Fruit fly (Drosophila melanogaster): ENCODE results near the gene CG2202.

CG2202 gene

dm6 chrX:10841717-10842255 lies 6.8 kb upstream of the CG2202 start, which contains the start of gene CG15209:
Gene CG15209, plus strand, starts transcription at chrX:10842205.
- TF ChIP-seq ttk (optimal IDR thresholded peaks at IDR 0.05) (no peak), h (optimal IDR thresholded peaks at IDR 0.05) (no peak), psq (optimal IDR thresholded peaks at IDR 0.05) (no peak), Sin3A (optimal IDR thresholded peaks at IDR 0.05) (no peak), insv (optimal IDR thresholded peaks at IDR 0.05) (no peak), Myc (optimal IDR thresholded peaks at IDR 0.05) (no peak)

dm6 chrX:10844807-10845206 lies 3.8 kb upstream of the CG2202 start, which contains the start of gene CG32669:
Gene CG32669, minus strand, starts transcription at chrX:10845081.
- no peak for TF ChIP-seq ttk (optimal IDR thresholded peaks at IDR 0.05)
- no peak for TF ChIP-seq h (optimal IDR thresholded peaks at IDR 0.05)
- no peak for TF ChIP-seq Sin3A (optimal IDR thresholded peaks at IDR 0.05)
- no peak for TF ChIP-seq psq (optimal IDR thresholded peaks at IDR 0.05)
- no peak for TF ChIP-seq Myc (optimal IDR thresholded peaks at IDR 0.05)
- no peak for TF ChIP-seq insv (optimal IDR thresholded peaks at IDR 0.05)

dm6 chrX:10845256-10845655 lies 3.3 kb upstream of the CG2202 start:
- TF ChIP-seq psq (optimal IDR thresholded peaks at IDR 0.05) (no peak), ttk (optimal IDR thresholded peaks at IDR 0.05) (no peak), insv (optimal IDR thresholded peaks at IDR 0.05) (no peak), h (optimal IDR thresholded peaks at IDR 0.05) (no peak), Myc (optimal IDR thresholded peaks at IDR 0.05) (no peak), Sin3A (optimal IDR thresholded peaks at IDR 0.05) (no peak)

- no peak for TF ChIP-seq Myc (optimal IDR thresholded peaks at IDR 0.05)
- TF ChIP-seq ttk (optimal IDR thresholded peaks at IDR 0.05): no peak
- no peak for TF ChIP-seq Sin3A (optimal IDR thresholded peaks at IDR 0.05)
- no peak for TF ChIP-seq insv (optimal IDR thresholded peaks at IDR 0.05)
- no peak for TF ChIP-seq h (optimal IDR thresholded peaks at IDR 0.05)
- TF ChIP-seq psq (optimal IDR thresholded peaks at IDR 0.05): no peak
These were observed 1.6 kb upstream of the CG2202 start, which contains the start of gene sbr for dm6 chrX:10846972-10847435. Gene sbr, minus strand, starts transcription at chrX:10847092.

dm6 chrX:10847436-10847446 lies 1.3 kb upstream of the CG2202 start, which contains the start of gene Pgls:
Gene Pgls, plus strand, starts transcription at chrX:10847438.
- TF ChIP-seq insv (optimal IDR thresholded peaks at IDR 0.05) (no peak), Myc (optimal IDR thresholded peaks at IDR 0.05) (no peak), Sin3A (optimal IDR thresholded peaks at IDR 0.05) (no peak), psq (optimal IDR thresholded peaks at IDR 0.05) (no peak)

dm6 chrX:10847447-10847846 lies 1.1 kb upstream of the CG2202 start:
- no peak for TF ChIP-seq Sin3A (optimal IDR thresholded peaks at IDR 0.05)
- TF ChIP-seq ttk (optimal IDR thresholded peaks at IDR 0.05): no peak
- TF ChIP-seq insv (optimal IDR thresholded peaks at IDR 0.05): no peak
- TF ChIP-seq Myc (optimal IDR thresholded peaks at IDR 0.05): no peak
- TF ChIP-seq h (optimal IDR thresholded peaks at IDR 0.05): no peak
- no peak for TF ChIP-seq psq (optimal IDR thresholded peaks at IDR 0.05)

dm6 chrX:10854686-10855085 lies 6.1 kb downstream of the CG2202 start, which contains the start of gene feo:
Gene feo, minus strand, starts transcription at chrX:10854869.
- TF ChIP-seq Myc (optimal IDR thresholded peaks at IDR 0.05) (no peak), ttk (optimal IDR thresholded peaks at IDR 0.05) (no peak), h (optimal IDR thresholded peaks at IDR 0.05) (no peak), insv (optimal IDR thresholded peaks at IDR 0.05) (no peak), psq (optimal IDR thresholded peaks at IDR 0.05) (no peak), Sin3A (optimal IDR thresholded peaks at IDR 0.05) (no peak)

- no peak for TF ChIP-seq psq (optimal IDR thresholded peaks at IDR 0.05)
- no peak for TF ChIP-seq h (optimal IDR thresholded peaks at IDR 0.05)
- no peak for TF ChIP-seq Sin3A (optimal IDR thresholded peaks at IDR 0.05)
- TF ChIP-seq insv (optimal IDR thresholded peaks at IDR 0.05): no peak
- no peak for TF ChIP-seq ttk (optimal IDR thresholded peaks at IDR 0.05)
- TF ChIP-seq Myc (optimal IDR thresholded peaks at IDR 0.05): no peak
These were observed 8.8 kb downstream of the CG2202 start, which contains the start of the genes sofe and CG2186 for dm6 chrX:10857376-10857775. Gene sofe, minus strand, starts transcription at chrX:10857413. Gene CG2186, plus strand, starts transcription at chrX:10857655.

- TF ChIP-seq psq (optimal IDR thresholded peaks at IDR 0.05): no peak
These were observed 9.3 kb downstream of the CG2202 start for dm6 chrX:10857853-10858252.

dm6 chrX:10865580-10866331 lies 17.2 kb downstream of the CG2202 start:
- TF ChIP-seq Myc (optimal IDR thresholded peaks at IDR 0.05): no peak
- no peak for TF ChIP-seq ttk (optimal IDR thresholded peaks at IDR 0.05)

- no peak for TF ChIP-seq h (optimal IDR thresholded peaks at IDR 0.05)
These were observed 19.1 kb downstream of the CG2202 start for dm6 chrX:10867692-10868091.

dm6 chrX:10869045-10869444 lies 20.5 kb downstream of the CG2202 start, which contains the start of gene CG2157:
Gene CG2157, plus strand, starts transcription at chrX:10869284.
- TF ChIP-seq Sin3A (optimal IDR thresholded peaks at IDR 0.05): no peak
- TF ChIP-seq h (optimal IDR thresholded peaks at IDR 0.05): no peak
- no peak for TF ChIP-seq psq (optimal IDR thresholded peaks at IDR 0.05)

dm6 chrX:10876451-10876850 lies 27.9 kb downstream of the CG2202 start:
- TF ChIP-seq psq (optimal IDR thresholded peaks at IDR 0.05) (no peak), ttk (optimal IDR thresholded peaks at IDR 0.05) (no peak), h (optimal IDR thresholded peaks at IDR 0.05) (no peak), insv (optimal IDR thresholded peaks at IDR 0.05) (no peak), Myc (optimal IDR thresholded peaks at IDR 0.05) (no peak), Sin3A (optimal IDR thresholded peaks at IDR 0.05) (no peak)

All from Kc167 (cell line).